Fruit fly (Drosophila melanogaster) whole organism, embryonic: ENCODE measurements around the gene Drsl4.

Experiments used
- B-H1 ChIP-seq: fragments of 200-800 bp; sonication (Bioruptor generic); IDR thresholded peaks from 3 replicates; pipeline ENCODE4 v1.3.6; 2022; ENCODE audit warnings: missing biosample characterization, missing genetic modification characterization
- B-H2 ChIP-seq: fragments of 200-800 bp; sonication (Bioruptor generic); optimal IDR thresholded peaks from 2 replicates; lab custom pipeline; 2018; ENCODE audit warnings: missing biosample characterization, mild to moderate bottlenecking, missing genetic modification characterization
- CG10147 ChIP-seq: fragments of 200-800 bp; sonication (Bioruptor generic); optimal IDR thresholded peaks from 2 replicates; lab custom pipeline; 2019; ENCODE audit warnings: missing biosample characterization, mild to moderate bottlenecking, missing genetic modification characterization, moderate library complexity
- CG11560 ChIP-seq: fragments of 200-800 bp; sonication (Bioruptor generic); IDR thresholded peaks from 3 replicates; pipeline ENCODE4 v1.3.6; 2022; ENCODE audit warnings: missing biosample characterization, missing genetic modification characterization
- CG12299 ChIP-seq: fragments of 200-800 bp; sonication (Bioruptor generic); optimal IDR thresholded peaks from 2 replicates; lab custom pipeline; 2018; ENCODE audit warnings: missing biosample characterization, mild to moderate bottlenecking, missing genetic modification characterization
- CG13123 ChIP-seq: fragments of 200-800 bp; sonication (Bioruptor generic); optimal IDR thresholded peaks from 2 replicates; lab custom pipeline; 2016; ENCODE audit warnings: missing biosample characterization, missing genetic modification characterization
- CG1603 ChIP-seq: fragments of 200-800 bp; sonication (Bioruptor generic); optimal IDR thresholded peaks from 2 replicates; lab custom pipeline; 2019; ENCODE audit warnings: missing biosample characterization, mild to moderate bottlenecking, missing genetic modification characterization, moderate library complexity
- CG16813 ChIP-seq: fragments of 200-800 bp; sonication (Bioruptor generic); IDR thresholded peaks from 3 replicates; pipeline ENCODE4 v1.3.6; 2022; ENCODE audit warnings: missing biosample characterization, missing genetic modification characterization; ENCODE audit not compliant: partially characterized antibody
- CG16863 ChIP-seq: fragments of 200-800 bp; sonication (Bioruptor generic); optimal IDR thresholded peaks from 3 replicates; lab custom pipeline; 2016; ENCODE audit warnings: missing biosample characterization, missing genetic modification characterization
- CG17361 ChIP-seq: fragments of 200-800 bp; sonication (Bioruptor generic); IDR thresholded peaks from 3 replicates; pipeline ENCODE4 v1.3.6; 2022; ENCODE audit warnings: missing biosample characterization, missing genetic modification characterization
- CG2120 ChIP-seq: fragments of 200-800 bp; sonication (Bioruptor generic); optimal IDR thresholded peaks from 3 replicates; lab custom pipeline; 2016; ENCODE audit warnings: missing biosample characterization, missing genetic modification characterization
- CG2129 ChIP-seq: fragments of 200-800 bp; sonication (Bioruptor generic); IDR thresholded peaks from 2 replicates; pipeline ENCODE4 v1.3.6; 2022; ENCODE audit warnings: missing biosample characterization, missing genetic modification characterization; ENCODE audit not compliant: partially characterized antibody
- CG30431 ChIP-seq: fragments of 200-800 bp; sonication (Bioruptor generic); optimal IDR thresholded peaks from 2 replicates; lab custom pipeline; 2017; ENCODE audit warnings: missing biosample characterization, missing genetic modification characterization
- CG34224 ChIP-seq: fragments of 200-800 bp; sonication (Bioruptor generic); IDR thresholded peaks from 3 replicates; pipeline ENCODE4 v1.3.6; 2022; ENCODE audit warnings: missing biosample characterization, missing genetic modification characterization; ENCODE audit not compliant: partially characterized antibody
- CG3726 ChIP-seq: fragments of 200-800 bp; sonication (Bioruptor generic); IDR thresholded peaks from 3 replicates; pipeline ENCODE4, ENCODE4 v1.3.6; 2022; ENCODE audit warnings: missing biosample characterization, missing genetic modification characterization
- CG3847 ChIP-seq: fragments of 200-800 bp; sonication (Bioruptor generic); IDR thresholded peaks from 2 replicates; pipeline ENCODE4 v1.3.6; 2022; ENCODE audit warnings: missing biosample characterization, missing genetic modification characterization
- CG4282 ChIP-seq: fragments of 200-800 bp; sonication (Bioruptor generic); optimal IDR thresholded peaks from 2 replicates; lab custom pipeline; 2016; ENCODE audit warnings: missing biosample characterization, missing genetic modification characterization
- CG4617 ChIP-seq: fragments of 200-800 bp; sonication (Bioruptor generic); optimal IDR thresholded peaks from 3 replicates; lab custom pipeline; 2016; ENCODE audit warnings: missing biosample characterization, missing genetic modification characterization, borderline replicate concordance
- CG4820 ChIP-seq: fragments of 200-800 bp; sonication (Bioruptor generic); optimal IDR thresholded peaks from 3 replicates; lab custom pipeline; 2016; ENCODE audit warnings: missing biosample characterization, missing genetic modification characterization
- CG7271 ChIP-seq: fragments of 200-800 bp; sonication (Bioruptor generic); optimal IDR thresholded peaks from 2 replicates; lab custom pipeline; 2018; ENCODE audit warnings: missing biosample characterization, mild to moderate bottlenecking, missing genetic modification characterization, moderate library complexity
- CG7357 ChIP-seq: fragments of 200-800 bp; sonication (Bioruptor generic); IDR thresholded peaks from 3 replicates; pipeline ENCODE4 v1.3.6; 2022; ENCODE audit warnings: missing biosample characterization, missing genetic modification characterization
- CG8924 ChIP-seq: fragments of 200-800 bp; optimal IDR thresholded peaks from 3 replicates; lab custom pipeline; 2019; ENCODE audit warnings: missing biosample characterization, mild to moderate bottlenecking, missing genetic modification characterization, moderate library complexity
- CG9437 ChIP-seq: fragments of 200-800 bp; sonication (Bioruptor generic); optimal IDR thresholded peaks from 2 replicates; lab custom pipeline; 2018; ENCODE audit warnings: missing biosample characterization, mild to moderate bottlenecking, missing genetic modification characterization
- CG9932 ChIP-seq: fragments of 200-800 bp; sonication (Bioruptor generic); IDR thresholded peaks from 2 replicates; pipeline ENCODE4 v1.3.6; 2022; ENCODE audit warnings: missing biosample characterization, missing genetic modification characterization
- CHES-1-like ChIP-seq: fragments of 200-800 bp; sonication (Bioruptor generic); optimal IDR thresholded peaks from 2 replicates; lab custom pipeline; 2016; ENCODE audit warnings: missing biosample characterization, missing genetic modification characterization
- D19B ChIP-seq: fragments of 200-800 bp; sonication (Bioruptor generic); optimal IDR thresholded peaks from 2 replicates; lab custom pipeline; 2017; ENCODE audit warnings: missing biosample characterization, mild to moderate bottlenecking, missing genetic modification characterization
- Dek ChIP-seq: fragments of 200-800 bp; sonication (Bioruptor generic); optimal IDR thresholded peaks from 3 replicates; lab custom pipeline; 2019; ENCODE audit warnings: missing biosample characterization, mild to moderate bottlenecking, missing genetic modification characterization, moderate library complexity
- Doc2 ChIP-seq: fragments of 200-800 bp; sonication (Bioruptor generic); IDR thresholded peaks from 2 replicates; pipeline ENCODE4 v1.3.6; 2022; ENCODE audit warnings: missing biosample characterization, missing genetic modification characterization
- HmgZ ChIP-seq: fragments of 200-800 bp; sonication (Bioruptor generic); optimal IDR thresholded peaks from 2 replicates; lab custom pipeline; 2018; ENCODE audit warnings: missing biosample characterization, mild to moderate bottlenecking, missing genetic modification characterization
- Hr51 ChIP-seq, 2 experiments: fragments of 200-800 bp; sonication (Bioruptor generic); optimal IDR thresholded peaks; 2 replicates in 1 of 2; 3 replicates in 1 of 2; lab custom pipeline; 2016 to 2018; ENCODE audit warnings: missing biosample characterization in 2 of 2, missing genetic modification characterization in 2 of 2, mild to moderate bottlenecking in 1 of 2, moderate library complexity in 1 of 2
- MBD-R2 ChIP-seq: fragments of 200-800 bp; sonication (Bioruptor generic); IDR thresholded peaks from 2 replicates; pipeline ENCODE4 v1.3.6; 2022; ENCODE audit warnings: missing biosample characterization, missing genetic modification characterization
- Rx ChIP-seq: fragments of 200-800 bp; sonication (Bioruptor generic); IDR thresholded peaks from 2 replicates; pipeline ENCODE4 v1.3.6; 2022; ENCODE audit warnings: missing biosample characterization, missing genetic modification characterization
- Sry-δ ChIP-seq: fragments of 200-800 bp; sonication (Bioruptor generic); optimal IDR thresholded peaks from 2 replicates; lab custom pipeline; 2016; ENCODE audit warnings: missing biosample characterization, missing genetic modification characterization
- Trl ChIP-seq, 3 experiments: fragments of >200 bp in 2 of 3; fragments of 200-800 bp in 1 of 3; sonication (Bioruptor generic) in 1 of 3; optimal IDR thresholded peaks; 2 replicates in 1 of 3; 3 replicates in 2 of 3; lab custom pipeline; 2016 to 2017; ENCODE audit warnings: missing biosample characterization in 1 of 3, missing genetic modification characterization in 1 of 3
- Xrp1 ChIP-seq: fragments of 200-800 bp; sonication (Bioruptor generic); IDR thresholded peaks from 2 replicates; pipeline ENCODE4 v1.3.6; 2022; ENCODE audit warnings: missing biosample characterization, missing genetic modification characterization
- aop ChIP-seq: fragments of 200-800 bp; sonication (Bioruptor generic); IDR thresholded peaks from 2 replicates; pipeline ENCODE4 v1.3.6; 2022; ENCODE audit warnings: missing biosample characterization, missing genetic modification characterization
- eyg ChIP-seq: fragments of 200-800 bp; sonication (Bioruptor generic); optimal IDR thresholded peaks from 3 replicates; lab custom pipeline; 2016; ENCODE audit warnings: missing biosample characterization, missing genetic modification characterization
- fu2 ChIP-seq: fragments of 200-800 bp; sonication (Bioruptor generic); optimal IDR thresholded peaks from 2 replicates; lab custom pipeline; 2016; ENCODE audit warnings: missing biosample characterization, missing genetic modification characterization
- jumu ChIP-seq: fragments of 200-800 bp; sonication (Bioruptor generic); optimal IDR thresholded peaks from 3 replicates; lab custom pipeline; 2016; ENCODE audit warnings: missing biosample characterization, missing genetic modification characterization
- knrl ChIP-seq: fragments of 200-800 bp; sonication (Bioruptor generic); IDR thresholded peaks from 3 replicates; pipeline ENCODE4 v1.3.6; 2022; ENCODE audit warnings: missing biosample characterization, missing genetic modification characterization; ENCODE audit not compliant: partially characterized antibody
- lilli ChIP-seq: fragments of 200-800 bp; sonication (Bioruptor generic); optimal IDR thresholded peaks from 3 replicates; lab custom pipeline; 2016; ENCODE audit warnings: missing biosample characterization, missing genetic modification characterization
- mam ChIP-seq: fragments of 200-800 bp; sonication (Bioruptor generic); optimal IDR thresholded peaks from 3 replicates; lab custom pipeline; 2016; ENCODE audit warnings: missing biosample characterization, missing genetic modification characterization
- nerfin-1 ChIP-seq: fragments of 200-800 bp; sonication (Bioruptor generic); optimal IDR thresholded peaks from 3 replicates; lab custom pipeline; 2019; ENCODE audit warnings: missing biosample characterization, mild to moderate bottlenecking, missing genetic modification characterization, moderate library complexity
- pfk ChIP-seq: fragments of 200-800 bp; sonication (Bioruptor generic); optimal IDR thresholded peaks from 2 replicates; lab custom pipeline; 2018; ENCODE audit warnings: missing biosample characterization, mild to moderate bottlenecking, missing genetic modification characterization, moderate library complexity
- prd ChIP-seq, 3 experiments: fragments of >200 bp in 2 of 3; fragments of 200-800 bp in 1 of 3; sonication (Bioruptor generic) in 1 of 3; optimal IDR thresholded peaks in 2 of 3; IDR thresholded peaks in 1 of 3; 2 replicates in 2 of 3; 3 replicates in 1 of 3; pipeline versions ENCODE4 v1.3.6 to Lab custom; 2017 to 2022; ENCODE audit warnings: missing biosample characterization in 1 of 3, missing genetic modification characterization in 1 of 3
- pum ChIP-seq: fragments of 200-800 bp; sonication (Bioruptor generic); optimal IDR thresholded peaks from 2 replicates; lab custom pipeline; 2016; ENCODE audit warnings: missing biosample characterization, missing genetic modification characterization
- shn ChIP-seq: fragments of 200-800 bp; sonication (Bioruptor generic); optimal IDR thresholded peaks from 3 replicates; lab custom pipeline; 2016; ENCODE audit warnings: missing biosample characterization, missing genetic modification characterization
- tgo ChIP-seq: fragments of 200-800 bp; sonication (Bioruptor generic); IDR thresholded peaks from 3 replicates; pipeline ENCODE4 v1.3.6; 2022; ENCODE audit warnings: missing biosample characterization, missing genetic modification characterization
- unpg ChIP-seq: fragments of 200-800 bp; sonication (Bioruptor generic); optimal IDR thresholded peaks from 3 replicates; lab custom pipeline; 2018; ENCODE audit warnings: missing biosample characterization, mild to moderate bottlenecking, missing genetic modification characterization, moderate library complexity
- zf30C ChIP-seq: fragments of 200-800 bp; sonication (Bioruptor generic); optimal IDR thresholded peaks from 3 replicates; lab custom pipeline; 2018; ENCODE audit warnings: missing biosample characterization, mild to moderate bottlenecking, missing genetic modification characterization

Gene Drsl4

DNA sequence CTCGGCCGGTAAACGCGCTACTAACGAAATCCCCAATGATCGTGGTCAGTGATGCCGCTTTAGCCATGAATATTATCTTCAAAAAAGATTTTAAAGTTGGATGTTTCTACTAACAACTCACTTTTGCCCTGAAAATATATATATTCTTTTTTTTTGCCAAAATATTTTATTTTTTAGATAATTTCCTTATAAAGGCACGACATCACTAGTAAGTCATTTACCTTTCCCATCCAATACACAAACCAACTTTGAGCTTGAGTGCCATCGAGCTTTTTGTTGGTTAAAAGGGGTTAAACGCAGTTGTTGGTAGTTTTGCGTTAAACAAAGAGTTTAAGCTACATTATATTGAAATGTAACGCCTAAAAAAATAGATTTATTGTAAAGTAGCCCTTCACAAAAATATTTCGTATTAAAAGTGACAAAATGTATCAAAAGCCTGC lies 12.3 kb upstream of the Drsl4 start, which contains the start of gene CG14968 (continued):
- TF ChIP-seq prd (optimal IDR thresholded peaks at IDR 0.05; lab: Kevin White, UChicago) (no peak), prd (GFP tag; IDR thresholded peaks at IDR 0.05; lab: Robert Waterston, UW) (peak; percentile 92), CG8924 (tag; lab: Kevin White, UChicago) (peak; percentile 95), HmgZ (tag; lab: Kevin White, UChicago) (peak; percentile 93), CG3726 (GFP tag; lab: Robert Waterston, UW) (peak; percentile 87), CG1603 (tag; lab: Kevin White, UChicago) (peak; percentile 36), CG30431 (peak; percentile 74), CG4820 (GFP tag; lab: Kevin White, UChicago) (peak; percentile 85), CG4617 (GFP tag; lab: Kevin White, UChicago) (peak; percentile 67), B-H2 (GFP tag; lab: Kevin White, UChicago) (peak; percentile 87), Dek (peak; percentile 93), CG16863 (peak; percentile 63), Doc2 (peak; percentile 74), knrl (GFP tag; lab: Robert Waterston, UW) (no peak), Rx (GFP tag; lab: Robert Waterston, UW) (peak; percentile 90), pfk (no peak), Hr51 (GFP tag; optimal IDR thresholded peaks at IDR 0.05; lab: Kevin White, UChicago) (peak; percentile 61 to 97), unpg (GFP tag; lab: Kevin White, UChicago) (peak; percentile 95), jumu (GFP tag; lab: Kevin White, UChicago) (peak; percentile 66), zf30C (GFP tag; lab: Kevin White, UChicago) (no peak), CG16813 (GFP tag; lab: Robert Waterston, UW) (no peak), D19B (GFP tag; lab: Kevin White, UChicago) (peak; percentile 88), lilli (GFP tag; lab: Kevin White, UChicago) (peak; percentile 91), aop (GFP tag; lab: Robert Waterston, UW) (peak; percentile 82), CG3847 (peak; percentile 98), fu2 (GFP tag; lab: Kevin White, UChicago) (peak; percentile 57), CG7357 (GFP tag; lab: Robert Waterston, UW) (peak; percentile 86), CG9932 (peak; percentile 98), nerfin-1 (tag; lab: Kevin White, UChicago) (peak; percentile 82), Xrp1 (GFP tag; lab: Robert Waterston, UW) (peak; percentile 95), tgo (GFP tag; lab: Robert Waterston, UW) (peak; percentile 96), CG13123 (peak; percentile 85), CG10147 (peak; percentile 96), CG2120 (GFP tag; lab: Kevin White, UChicago) (peak; percentile 96), B-H1 (GFP tag; lab: Robert Waterston, UW) (peak; percentile 90), CG12299 (tag; lab: Kevin White, UChicago) (peak; percentile 87), pum (peak; percentile 64), CG4282 (no peak), CG34224 (GFP tag; lab: Robert Waterston, UW) (no peak), CG11560 (tag; lab: Robert Waterston, UW) (peak; percentile 76), CG7271 (peak; percentile 75), CG17361 (GFP tag; lab: Robert Waterston, UW) (peak; percentile 92), Trl (optimal IDR thresholded peaks at IDR 0.05; lab: Kevin White, UChicago) (no peak), Trl (GFP tag; optimal IDR thresholded peaks at IDR 0.05; lab: Kevin White, UChicago) (peak; percentile 65), shn (GFP tag; lab: Kevin White, UChicago) (peak; percentile 48), mam (GFP tag; lab: Kevin White, UChicago) (peak; percentile 89), MBD-R2 (GFP tag; lab: Robert Waterston, UW) (peak; percentile 93), Sry-δ (peak; percentile 36), CG2129 (GFP tag; lab: Robert Waterston, UW) (no peak), CHES-1-like (GFP tag; lab: Kevin White, UChicago) (peak; percentile 41), eyg (GFP tag; lab: Kevin White, UChicago) (peak; percentile 62), CG9437 (GFP tag; lab: Kevin White, UChicago) (peak; percentile 83)
